Worm (Caenorhabditis elegans) whole organism, young adult: ENCODE measurements around the gene atf-4.

Experiments used
- B0019.2 ChIP-seq: fragments of 200-800 bp; sonication (Bioruptor generic); conservative IDR thresholded peaks from 2 replicates; pipeline ENCODE4 v1.3.6; 2022; ENCODE audit warnings: missing genetic modification reagents, missing genetic modification characterization, missing compliant biosample characterization
- B0336.3 ChIP-seq: fragments of 200-800 bp; sonication (Bioruptor generic); IDR thresholded peaks from 2 replicates; pipeline ENCODE4 v1.3.6; 2022; ENCODE audit warnings: missing genetic modification characterization, missing compliant biosample characterization
- C17E4.6 ChIP-seq: fragments of 200-800 bp; sonication (Bioruptor generic); IDR thresholded peaks from 2 replicates; pipeline ENCODE4 v1.3.6; 2022; ENCODE audit warnings: missing genetic modification reagents, missing genetic modification characterization, missing compliant biosample characterization
- F37B4.10 ChIP-seq: fragments of 200-800 bp; sonication (Bioruptor generic); IDR thresholded peaks from 2 replicates; pipeline ENCODE4 v1.3.6; 2022; ENCODE audit warnings: missing genetic modification characterization, missing compliant biosample characterization
- F39B2.1 ChIP-seq: fragments of 200-800 bp; sonication (Bioruptor generic); IDR thresholded peaks from 2 replicates; pipeline ENCODE4 v1.3.6; 2022; ENCODE audit warnings: missing genetic modification reagents, missing genetic modification characterization, missing compliant biosample characterization
- F49E8.2 ChIP-seq: sonication (generic microtip); optimal IDR thresholded peaks from 3 replicates; lab custom pipeline; 2017; ENCODE audit warnings: missing genetic modification characterization, mild to moderate bottlenecking, missing compliant biosample characterization, antibody characterized with exemption, moderate library complexity; ENCODE audit not compliant: insufficient read depth
- F52B5.7 ChIP-seq: sonication (generic microtip); optimal IDR thresholded peaks from 2 replicates; lab custom pipeline; 2016; ENCODE audit warnings: mild to moderate bottlenecking, missing genetic modification characterization, missing compliant biosample characterization
- K11D2.4 ChIP-seq: fragments of 200-800 bp; sonication (Bioruptor generic); IDR thresholded peaks from 2 replicates; pipeline ENCODE4 v1.3.6; 2022; ENCODE audit warnings: missing genetic modification reagents, missing genetic modification characterization, missing compliant biosample characterization
- T07F8.4 ChIP-seq: sonication (generic microtip); optimal IDR thresholded peaks from 2 replicates; lab custom pipeline; 2016; ENCODE audit warnings: mild to moderate bottlenecking, missing genetic modification characterization, moderate library complexity, missing compliant biosample characterization
- T26A5.8 ChIP-seq: sonication (generic microtip); optimal IDR thresholded peaks from 2 replicates; lab custom pipeline; 2016; ENCODE audit warnings: missing genetic modification characterization, missing compliant biosample characterization
- Y53F4B.3 ChIP-seq: fragments of 200-800 bp; sonication (Bioruptor generic); IDR thresholded peaks from 2 replicates; pipeline ENCODE4 v1.3.6; 2022; ENCODE audit warnings: missing genetic modification reagents, missing genetic modification characterization, missing compliant biosample characterization
- ZK185.1 ChIP-seq: sonication (generic microtip); optimal IDR thresholded peaks from 2 replicates; lab custom pipeline; 2016; ENCODE audit warnings: mild to moderate bottlenecking, missing genetic modification characterization, missing compliant biosample characterization; ENCODE audit not compliant: poor library complexity, severe bottlenecking
- akir-1 ChIP-seq: fragments of 200-800 bp; sonication (Bioruptor generic); optimal IDR thresholded peaks from 2 replicates; lab custom pipeline; 2018; ENCODE audit warnings: mild to moderate bottlenecking, missing genetic modification characterization, moderate library complexity, missing compliant biosample characterization
- aptf-2 ChIP-seq: fragments of 200-800 bp; sonication (Bioruptor generic); conservative IDR thresholded peaks from 2 replicates; pipeline ENCODE4 v1.3.6; 2022; ENCODE audit warnings: missing genetic modification reagents, missing genetic modification characterization, missing compliant biosample characterization
- aptf-3 ChIP-seq: fragments of 200-800 bp; sonication (Bioruptor generic); IDR thresholded peaks from 2 replicates; pipeline ENCODE4 v1.3.6; 2022; ENCODE audit warnings: missing genetic modification characterization, missing compliant biosample characterization
- attf-5 ChIP-seq: fragments of 200-800 bp; sonication (Bioruptor generic); optimal IDR thresholded peaks from 2 replicates; lab custom pipeline; 2018; ENCODE audit warnings: mild to moderate bottlenecking, missing genetic modification characterization, missing compliant biosample characterization
- bed-2 ChIP-seq: fragments of 200-800 bp; sonication (Bioruptor generic); IDR thresholded peaks from 2 replicates; pipeline ENCODE4 v1.3.6; 2022; ENCODE audit warnings: missing genetic modification reagents, missing genetic modification characterization, missing compliant biosample characterization
- ccch-3 ChIP-seq: fragments of 200-800 bp; sonication (Bioruptor generic); optimal IDR thresholded peaks from 2 replicates; lab custom pipeline; 2018; ENCODE audit warnings: mild to moderate bottlenecking, missing genetic modification characterization, missing compliant biosample characterization
- ceh-100 ChIP-seq: fragments of 200-800 bp; sonication (Bioruptor generic); IDR thresholded peaks from 2 replicates; pipeline ENCODE4 v1.3.6; 2022; ENCODE audit warnings: missing genetic modification reagents, missing genetic modification characterization, missing compliant biosample characterization
- ceh-40 ChIP-seq: fragments of 200-800 bp; sonication (Bioruptor generic); IDR thresholded peaks from 2 replicates; pipeline ENCODE4 v1.3.6; 2022; ENCODE audit warnings: missing genetic modification characterization, missing compliant biosample characterization
- ceh-91 ChIP-seq: fragments of 200-800 bp; sonication (Bioruptor generic); IDR thresholded peaks from 2 replicates; pipeline ENCODE4 v1.3.6; 2022; ENCODE audit warnings: missing genetic modification reagents, missing genetic modification characterization, missing compliant biosample characterization
- die-1 ChIP-seq: sonication (generic microtip); optimal IDR thresholded peaks from 2 replicates; lab custom pipeline; 2016; ENCODE audit warnings: missing genotype, mild to moderate bottlenecking, missing genetic modification characterization, missing compliant biosample characterization
- dox-1 ChIP-seq: fragments of 200-800 bp; sonication (Bioruptor generic); IDR thresholded peaks from 2 replicates; pipeline ENCODE4 v1.3.6; 2022; ENCODE audit warnings: missing genetic modification reagents, missing genetic modification characterization, missing compliant biosample characterization
- dpl-1 ChIP-seq: fragments of 150-350 bp; optimal IDR thresholded peaks from 2 replicates; lab custom pipeline; 2014; ENCODE audit warnings: missing biosample characterization, missing genetic modification reagents, missing genetic modification characterization
- egl-18 ChIP-seq: fragments of 200-800 bp; sonication (Bioruptor generic); IDR thresholded peaks from 2 replicates; pipeline ENCODE4 v1.3.6; 2022; ENCODE audit warnings: missing genetic modification reagents, missing genetic modification characterization, missing compliant biosample characterization
- ets-4 ChIP-seq: fragments of 200-800 bp; sonication (Bioruptor generic); optimal IDR thresholded peaks from 2 replicates; lab custom pipeline; 2018; ENCODE audit warnings: mild to moderate bottlenecking, missing genetic modification characterization, missing compliant biosample characterization
- lsl-1 ChIP-seq: fragments of 200-800 bp; sonication (Bioruptor generic); optimal IDR thresholded peaks from 2 replicates; lab custom pipeline; 2018; ENCODE audit warnings: mild to moderate bottlenecking, missing genetic modification characterization, moderate library complexity, missing compliant biosample characterization
- madf-8 ChIP-seq: fragments of 200-800 bp; sonication (Bioruptor generic); conservative IDR thresholded peaks from 2 replicates; pipeline ENCODE4 v1.3.6; 2022; ENCODE audit warnings: missing genetic modification reagents, missing genetic modification characterization, missing compliant biosample characterization
- mel-28 ChIP-seq: sonication (generic microtip); optimal IDR thresholded peaks from 2 replicates; lab custom pipeline; 2016; ENCODE audit warnings: borderline replicate concordance, mild to moderate bottlenecking, missing genetic modification characterization, missing compliant biosample characterization
- nfya-1 ChIP-seq: sonication (generic microtip); optimal IDR thresholded peaks from 2 replicates; lab custom pipeline; 2017; ENCODE audit warnings: antibody characterized with exemption, missing compliant biosample characterization, missing genetic modification characterization, borderline replicate concordance; ENCODE audit not compliant: insufficient read depth
- nfya-2 ChIP-seq: fragments of 200-800 bp; sonication (Bioruptor generic); IDR thresholded peaks from 2 replicates; pipeline ENCODE4 v1.3.6; 2022; ENCODE audit warnings: missing genetic modification reagents, missing genetic modification characterization, missing compliant biosample characterization
- nfyb-1 ChIP-seq: fragments of 200-800 bp; sonication (Bioruptor generic); IDR thresholded peaks from 2 replicates; pipeline ENCODE4 v1.3.6; 2022; ENCODE audit warnings: missing genetic modification reagents, missing genetic modification characterization, missing compliant biosample characterization
- nhr-27 ChIP-seq: fragments of 200-800 bp; sonication (Bioruptor generic); optimal IDR thresholded peaks from 2 replicates; lab custom pipeline; 2018; ENCODE audit warnings: mild to moderate bottlenecking, missing genetic modification characterization, moderate library complexity, missing compliant biosample characterization
- pbrm-1 ChIP-seq: fragments of 200-800 bp; sonication (Bioruptor generic); IDR thresholded peaks from 2 replicates; pipeline ENCODE4 v1.3.6; 2022; ENCODE audit warnings: missing genetic modification reagents, missing genetic modification characterization, missing compliant biosample characterization
- rec-8 ChIP-seq, 2 experiments: sonication (generic microtip); optimal IDR thresholded peaks; 2 replicates each; lab custom pipeline; 2016; ENCODE audit warnings: mild to moderate bottlenecking in 2 of 2, missing genetic modification characterization in 2 of 2, missing genetic modification reagents in 2 of 2, missing genotype in 2 of 2, missing biosample characterization in 1 of 2, missing compliant biosample characterization in 1 of 2, moderate library complexity in 1 of 2
- repo-1 ChIP-seq: sonication (generic microtip); optimal IDR thresholded peaks from 2 replicates; lab custom pipeline; 2017; ENCODE audit warnings: mild to moderate bottlenecking, missing genetic modification characterization, missing compliant biosample characterization
- sdz-38 ChIP-seq: sonication (generic microtip); optimal IDR thresholded peaks from 2 replicates; lab custom pipeline; 2016; ENCODE audit warnings: missing genotype, missing genetic modification characterization, missing compliant biosample characterization
- snpc-1.3 ChIP-seq: sonication (generic microtip); optimal IDR thresholded peaks from 2 replicates; lab custom pipeline; 2017; ENCODE audit warnings: missing genetic modification characterization, mild to moderate bottlenecking, missing compliant biosample characterization, antibody characterized with exemption, moderate library complexity, missing genotype, missing genetic modification reagents; ENCODE audit not compliant: insufficient read depth
- snpc-3.4 ChIP-seq: sonication (generic microtip); optimal IDR thresholded peaks from 2 replicates; lab custom pipeline; 2017; ENCODE audit warnings: missing genetic modification characterization, mild to moderate bottlenecking, missing compliant biosample characterization, antibody characterized with exemption, moderate library complexity, missing genotype, missing genetic modification reagents
- somi-1 ChIP-seq: fragments of 200-800 bp; sonication (Bioruptor generic); optimal IDR thresholded peaks from 2 replicates; lab custom pipeline; 2018; ENCODE audit warnings: mild to moderate bottlenecking, missing genetic modification characterization, missing compliant biosample characterization
- sptf-2 ChIP-seq: fragments of 200-800 bp; sonication (Bioruptor generic); optimal IDR thresholded peaks from 2 replicates; lab custom pipeline; 2018; ENCODE audit warnings: mild to moderate bottlenecking, missing genetic modification characterization, missing compliant biosample characterization
- tbp1 ChIP-seq: fragments of 200-800 bp; sonication (Bioruptor generic); optimal IDR thresholded peaks from 2 replicates; lab custom pipeline; 2018; ENCODE audit warnings: mild to moderate bottlenecking, missing genetic modification characterization, missing compliant biosample characterization
- tbx-9 ChIP-seq: sonication (generic microtip); optimal IDR thresholded peaks from 2 replicates; lab custom pipeline; 2016; ENCODE audit warnings: borderline replicate concordance, missing genetic modification characterization, inconsistent platforms, missing compliant biosample characterization
- tlf-1 ChIP-seq: fragments of 200-800 bp; sonication (Bioruptor generic); optimal IDR thresholded peaks from 2 replicates; lab custom pipeline; 2018; ENCODE audit warnings: mild to moderate bottlenecking, missing genetic modification characterization, missing compliant biosample characterization
- xnd-1 ChIP-seq: sonication (generic microtip); optimal IDR thresholded peaks from 2 replicates; lab custom pipeline; 2016; ENCODE audit warnings: missing genotype, missing genetic modification reagents, missing genetic modification characterization, missing compliant biosample characterization
- zim-3 ChIP-seq: sonication (generic microtip); optimal IDR thresholded peaks from 2 replicates; lab custom pipeline; 2017; ENCODE audit warnings: mild to moderate bottlenecking, missing genetic modification characterization, moderate library complexity, missing compliant biosample characterization
- ztf-28 ChIP-seq: fragments of 200-800 bp; sonication (Bioruptor generic); IDR thresholded peaks from 2 replicates; pipeline ENCODE4 v1.3.6; 2022; ENCODE audit warnings: missing genetic modification reagents, missing genetic modification characterization, missing compliant biosample characterization
- ztf-6 ChIP-seq: fragments of 200-800 bp; sonication (Bioruptor generic); IDR thresholded peaks from 2 replicates; pipeline ENCODE4 v1.3.6; 2022; ENCODE audit warnings: missing genetic modification reagents, missing genetic modification characterization, missing compliant biosample characterization

atf-4 gene

ce11 chrX:14804706-14805105 is 5.9 kb downstream of the atf-4 start (continued):
- TF ChIP-seq F39B2.1 (GFP tag; lab: Robert Waterston, UW) (no peak), T07F8.4 (tag; lab: Kevin White, UChicago) (peak; percentile 46), C17E4.6 (no peak), nfyb-1 (peak; percentile 75; the same call in 1 of the 2 replicates), aptf-3 (GFP tag; lab: Robert Waterston, UW) (0 out of 2 replicates have a peak, but pooled peaks have one; percentile 33), attf-5 (GFP tag; lab: Kevin White, UChicago) (peak; percentile 65), sptf-2 (peak; percentile 74), rec-8 (tag; optimal IDR thresholded peaks at IDR 0.05; lab: Kevin White, UChicago) (peak; percentile 70 to 74), sdz-38 (tag; lab: Kevin White, UChicago) (no peak), zim-3 (tag; lab: Kevin White, UChicago) (peak; percentile 58), nhr-27 (tag; lab: Kevin White, UChicago) (no peak), T26A5.8 (tag; lab: Kevin White, UChicago) (no peak), egl-18 (GFP tag; lab: Robert Waterston, UW) (no peak), madf-8 (GFP tag; lab: Robert Waterston, UW) (no peak), F52B5.7 (tag; lab: Kevin White, UChicago) (peak; percentile 74), ceh-40 (GFP tag; lab: Robert Waterston, UW) (peak; percentile 92), B0336.3 (no peak), xnd-1 (no peak), ztf-28 (GFP tag; lab: Robert Waterston, UW) (0 out of 2 replicates have a peak, but pooled peaks have one; percentile 79), ceh-91 (no peak), nfya-1 (tag; lab: Kevin White, UChicago) (no peak), lsl-1 (GFP tag; lab: Kevin White, UChicago) (peak; percentile 4), snpc-3.4 (tag; lab: Kevin White, UChicago) (peak; percentile 84), tbx-9 (tag; lab: Kevin White, UChicago) (no peak), ccch-3 (GFP tag; lab: Kevin White, UChicago) (no peak), aptf-2 (0 out of 2 replicates have a peak, but pooled peaks have one; percentile 42), ets-4 (GFP tag; lab: Kevin White, UChicago) (peak; percentile 29), dpl-1 (no peak), somi-1 (peak; percentile 9), tbp1 (GFP tag; lab: Kevin White, UChicago) (peak; percentile 91), ceh-100 (GFP tag; lab: Robert Waterston, UW) (no peak), B0019.2 (no peak), bed-2 (no peak), Y53F4B.3 (GFP tag; lab: Robert Waterston, UW) (no peak), ZK185.1 (peak; percentile 77), mel-28 (tag; lab: Kevin White, UChicago) (no peak), nfya-2 (GFP tag; lab: Robert Waterston, UW) (no peak), K11D2.4 (GFP tag; lab: Robert Waterston, UW) (no peak), ztf-6 (GFP tag; lab: Robert Waterston, UW) (no peak), pbrm-1 (GFP tag; lab: Robert Waterston, UW) (peak; percentile 77), F37B4.10 (no peak), repo-1 (tag; lab: Kevin White, UChicago) (peak; percentile 83), F49E8.2 (tag; lab: Kevin White, UChicago) (no peak), dox-1 (GFP tag; lab: Robert Waterston, UW) (no peak), akir-1 (GFP tag; lab: Kevin White, UChicago) (peak; percentile 65), tlf-1 (GFP tag; lab: Kevin White, UChicago) (no peak), snpc-1.3 (tag; lab: Kevin White, UChicago) (peak; percentile 76), die-1 (tag; lab: Kevin White, UChicago) (peak; percentile 87)
